Worm (Caenorhabditis elegans): ENCODE data around the gene mmab-1.

DNA sequence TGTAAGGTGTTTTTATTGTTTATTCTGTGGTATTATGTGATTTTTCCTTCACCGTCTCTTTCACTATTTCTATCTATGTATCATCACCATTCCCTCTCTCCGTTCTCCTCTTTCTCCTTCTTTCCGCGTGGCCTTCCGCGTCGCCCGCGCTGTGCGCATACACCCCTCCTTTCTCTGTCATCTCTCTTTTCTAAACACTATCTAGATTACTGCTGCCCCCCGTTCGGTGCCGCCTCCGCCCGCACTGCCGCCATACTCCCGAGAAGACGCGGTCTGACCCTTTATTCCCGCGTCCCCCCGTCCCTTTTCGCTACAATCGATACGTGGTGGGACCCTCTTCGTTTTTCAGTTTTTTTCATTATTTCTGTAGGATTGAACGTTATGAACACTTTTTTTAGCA is 26.7 kb upstream of the mmab-1 start:
- TF ChIP-seq med-1 (GFP tag; optimal IDR thresholded peaks at IDR 0.05; ENCODE audit: insufficient read depth) (no peak), T22C8.4 (GFP tag; IDR thresholded peaks at IDR 0.05) (no peak)

Data from whole organism, midembryonic.